Fruit fly (Drosophila melanogaster): ENCODE data around the gene CG9609.

Gene CG9609

DNA sequence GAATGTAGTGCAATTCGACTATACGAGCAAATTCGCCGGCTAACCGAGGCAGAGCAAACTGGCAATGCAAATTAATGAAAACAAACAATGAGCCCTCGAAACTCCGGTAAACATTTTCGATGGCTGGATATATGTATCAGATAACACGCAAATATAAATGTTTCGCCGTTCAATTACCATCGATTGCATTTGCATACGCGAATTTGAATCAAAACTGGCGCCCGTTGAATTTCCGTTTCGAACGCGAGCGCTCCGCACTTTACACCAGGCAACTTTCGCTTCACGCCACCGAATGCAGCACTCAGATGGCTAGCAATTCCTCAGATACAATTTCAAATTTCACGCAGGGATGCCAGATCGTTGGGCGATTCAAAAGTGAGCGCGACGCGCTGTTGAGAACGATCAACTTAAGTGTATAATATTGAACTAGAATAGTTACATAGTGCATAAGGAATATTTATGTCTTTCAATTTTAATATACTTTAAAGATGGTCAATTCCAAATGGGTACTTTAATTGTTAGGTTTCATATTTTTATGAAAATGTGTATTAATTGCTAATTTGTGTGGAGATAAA lies 3.6 kb downstream of the CG9609 start, which contains the start of gene if (continued):
- TF ChIP-seq hkb (optimal IDR thresholded peaks at IDR 0.05) (no peak), hkb (GFP tag; IDR thresholded peaks at IDR 0.05) (0 out of 2 replicates have a peak, but pooled peaks have one; percentile 20), crp (GFP tag; optimal IDR thresholded peaks at IDR 0.05) (no peak), CG1603 (tag; optimal IDR thresholded peaks at IDR 0.05) (peak; percentile 24), Myb (GFP tag; optimal IDR thresholded peaks at IDR 0.05) (peak; percentile 39), chm (GFP tag; IDR thresholded peaks at IDR 0.05) (peak; percentile 60), Sox100B (GFP tag; optimal IDR thresholded peaks at IDR 0.05) (no peak), vvl (GFP tag; IDR thresholded peaks at IDR 0.05) (peak; percentile 45; the same call in 1 of the 2 replicates), amos (GFP tag; IDR thresholded peaks at IDR 0.05; ENCODE audit: partially characterized antibody) (peak; percentile 33; the same call in 1 of the 2 replicates), z (GFP tag; IDR thresholded peaks at IDR 0.05) (0 out of 3 replicates have a peak, but pooled peaks have one; percentile 42), tna (GFP tag; IDR thresholded peaks at IDR 0.05; ENCODE audit: partially characterized antibody) (0 out of 2 replicates have a peak, but pooled peaks have one; percentile 50), Blimp-1 (GFP tag; optimal IDR thresholded peaks at IDR 0.05) (peak; percentile 7), Mes4 (GFP tag; optimal IDR thresholded peaks at IDR 0.05) (no peak), trh (GFP tag; optimal IDR thresholded peaks at IDR 0.05) (no peak), CG4730 (GFP tag; IDR thresholded peaks at IDR 0.05) (no peak), CG42726 (GFP tag; IDR thresholded peaks at IDR 0.05; ENCODE audit: partially characterized antibody) (0 out of 2 replicates have a peak, but pooled peaks have one; percentile 25), CG17361 (GFP tag; IDR thresholded peaks at IDR 0.05) (0 out of 3 replicates have a peak, but pooled peaks have one; percentile 24), CG8290 (GFP tag; optimal IDR thresholded peaks at IDR 0.05) (no peak), CG8290 (tag; optimal IDR thresholded peaks at IDR 0.05) (peak in 1 of 2 experiments; percentile 25)

- TF ChIP-seq sim (GFP tag; IDR thresholded peaks at IDR 0.05) = no peak
- TF ChIP-seq CG17361 (GFP tag; IDR thresholded peaks at IDR 0.05) = peak; percentile 55; the same call in 2 of the 3 replicates
- peak; percentile 44; the same call in 1 of the 3 replicates for TF ChIP-seq Aef1 (GFP tag; IDR thresholded peaks at IDR 0.05)
- peak; percentile 43; the same call in 1 of the 2 replicates for TF ChIP-seq HLH3B (GFP tag; IDR thresholded peaks at IDR 0.05)
- TF ChIP-seq hkb (optimal IDR thresholded peaks at IDR 0.05) = no peak
- peak; percentile 58 for TF ChIP-seq hkb (GFP tag; IDR thresholded peaks at IDR 0.05)
- TF ChIP-seq CG2120 (GFP tag; optimal IDR thresholded peaks at IDR 0.05) = peak; percentile 60
- no peak for TF ChIP-seq GATAe (GFP tag; conservative IDR thresholded peaks at IDR 0.05)
- no peak for TF ChIP-seq Adf1 (GFP tag; IDR thresholded peaks at IDR 0.05)
- no peak for TF ChIP-seq pfk (GFP tag; optimal IDR thresholded peaks at IDR 0.05)
- no peak for TF ChIP-seq CG9797 (GFP tag; optimal IDR thresholded peaks at IDR 0.05)
- TF ChIP-seq CG10543 (GFP tag; optimal IDR thresholded peaks at IDR 0.05) = peak; percentile 67
- 0 out of 2 replicates have a peak, but pooled peaks have one; percentile 26 for TF ChIP-seq CG31441 (GFP tag; IDR thresholded peaks at IDR 0.05)
- no peak for TF ChIP-seq Dref (GFP tag; IDR thresholded peaks at IDR 0.05)
- TF ChIP-seq ase (GFP tag; IDR thresholded peaks at IDR 0.05) = peak; percentile 30; the same call in 1 of the 3 replicates
- TF ChIP-seq repo (GFP tag; optimal IDR thresholded peaks at IDR 0.05) = peak; percentile 21
- no peak for TF ChIP-seq bbx (GFP tag; IDR thresholded peaks at IDR 0.05; ENCODE audit: partially characterized antibody)
- no peak for TF ChIP-seq YL-1 (GFP tag; optimal IDR thresholded peaks at IDR 0.05)
- TF ChIP-seq CG14050 (GFP tag; IDR thresholded peaks at IDR 0.05) = peak; percentile 59
- no peak for TF ChIP-seq en (GFP tag; optimal IDR thresholded peaks at IDR 0.05)
- peak; percentile 41 for TF ChIP-seq CG12769 (tag; optimal IDR thresholded peaks at IDR 0.05)
- TF ChIP-seq CG10209 (GFP tag; optimal IDR thresholded peaks at IDR 0.05) = peak; percentile 54
- TF ChIP-seq CG2202 (tag; optimal IDR thresholded peaks at IDR 0.05) = no peak
- TF ChIP-seq Poxn (GFP tag; IDR thresholded peaks at IDR 0.05) = no peak
- TF ChIP-seq CG42726 (GFP tag; IDR thresholded peaks at IDR 0.05; ENCODE audit: partially characterized antibody) = no peak
- 0 out of 3 replicates have a peak, but pooled peaks have one; percentile 49 for TF ChIP-seq H15 (GFP tag; IDR thresholded peaks at IDR 0.05)
- TF ChIP-seq B-H1 (GFP tag; IDR thresholded peaks at IDR 0.05) = no peak
- no peak for TF ChIP-seq CG6683 (GFP tag; optimal IDR thresholded peaks at IDR 0.05)
- TF ChIP-seq pnt (GFP tag; optimal IDR thresholded peaks at IDR 0.05) = peak; percentile 53
- no peak for TF ChIP-seq ato (GFP tag; IDR thresholded peaks at IDR 0.05; ENCODE audit: partially characterized antibody)
- TF ChIP-seq Pdp1 (GFP tag; optimal IDR thresholded peaks at IDR 0.05) = peak; percentile 38 to 49
- no peak for TF ChIP-seq trh (GFP tag; optimal IDR thresholded peaks at IDR 0.05)
Measured at dm6 chrX:16782175-16782916, 4.5 kb downstream of the CG9609 start.
